Worm (Caenorhabditis elegans): ENCODE data around the gene srsx-26.

srsx-26 gene

DNA sequence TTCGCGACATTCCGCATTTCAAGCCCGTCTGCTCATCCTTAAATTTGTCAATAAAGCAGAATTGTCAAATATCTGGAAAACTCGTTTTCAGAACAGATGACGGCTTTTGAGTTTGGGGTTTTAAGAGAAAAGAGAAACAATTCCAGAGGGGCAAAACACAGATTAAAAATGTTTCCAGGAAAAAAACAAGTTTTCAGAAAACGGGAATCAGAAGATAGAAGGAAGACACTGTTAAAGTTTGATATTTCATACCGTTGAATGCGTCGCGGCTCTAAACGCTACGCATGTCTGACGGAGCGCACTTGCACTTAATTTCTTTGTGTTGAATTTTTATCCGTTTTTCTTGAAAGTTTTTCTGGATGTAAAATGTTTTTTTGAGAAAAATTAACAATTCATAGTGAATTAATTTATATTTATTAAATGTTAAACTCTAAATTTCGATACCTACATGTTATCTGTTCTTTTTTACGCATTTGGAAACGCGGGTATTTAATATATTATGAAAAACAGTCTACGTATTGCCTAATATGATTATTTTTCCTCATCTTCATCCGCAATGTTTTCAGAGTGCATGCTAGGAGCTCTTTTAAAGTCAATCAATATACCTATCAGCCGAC is 14.3 kb upstream of the srsx-26 start, which contains the start of the genes C08B6.18, wdr-20 and C08B6.8 (continued):
- TF ChIP-seq ces-1 (GFP tag; optimal IDR thresholded peaks at IDR 0.05) = no peak
- TF ChIP-seq zip-4 (GFP tag; optimal IDR thresholded peaks at IDR 0.05) = no peak
- no peak for TF ChIP-seq nhr-19 (GFP tag; conservative IDR thresholded peaks at IDR 0.05)
- TF ChIP-seq C04F5.9 (tag; optimal IDR thresholded peaks at IDR 0.05) = no peak
- no peak for TF ChIP-seq hlh-17 (GFP tag; optimal IDR thresholded peaks at IDR 0.05; ENCODE audit: borderline replicate concordance)
- TF ChIP-seq C34B4.2 (tag; optimal IDR thresholded peaks at IDR 0.05) = no peak
- TF ChIP-seq blmp-1 (tag; optimal IDR thresholded peaks at IDR 0.05) = peak; percentile 19
- no peak for TF ChIP-seq nhr-237 (tag; optimal IDR thresholded peaks at IDR 0.05)
- TF ChIP-seq ceh-8 (GFP tag; optimal IDR thresholded peaks at IDR 0.05) = no peak
- TF ChIP-seq efl-3 (GFP tag; optimal IDR thresholded peaks at IDR 0.05) = no peak
- TF ChIP-seq fos-1 (tag; optimal IDR thresholded peaks at IDR 0.05) = no peak
- peak; percentile 61 for TF ChIP-seq snpc-4 (tag; optimal IDR thresholded peaks at IDR 0.05)
- peak; percentile 42 for TF ChIP-seq skn-1 (tag; optimal IDR thresholded peaks at IDR 0.05)
- peak; percentile 46 to 69 for TF ChIP-seq lin-35 (GFP tag; optimal IDR thresholded peaks at IDR 0.05)
- TF ChIP-seq ets-5 (GFP tag; IDR thresholded peaks at IDR 0.05) = no peak
- no peak for TF ChIP-seq nhr-76 (tag; optimal IDR thresholded peaks at IDR 0.05)
- peak; percentile 3 for TF ChIP-seq nhr-71 (tag; optimal IDR thresholded peaks at IDR 0.05)
- no peak for TF ChIP-seq swsn-7 (tag; optimal IDR thresholded peaks at IDR 0.05)
- no peak for TF ChIP-seq ztf-11 (tag; optimal IDR thresholded peaks at IDR 0.05)
- peak in 1 of 6 experiments; percentile 8 for TF ChIP-seq elt-3 (tag; optimal IDR thresholded peaks at IDR 0.05)
- TF ChIP-seq pqm-1 (tag; optimal IDR thresholded peaks at IDR 0.05) = no peak
- TF ChIP-seq isw-1 (GFP tag; IDR thresholded peaks at IDR 0.05) = no peak
- no peak for TF ChIP-seq irx-1 (tag; optimal IDR thresholded peaks at IDR 0.05)
- peak; percentile 15 for TF ChIP-seq snu-23 (GFP tag; optimal IDR thresholded peaks at IDR 0.05)
- no peak for TF ChIP-seq lin-13 (GFP tag; optimal IDR thresholded peaks at IDR 0.05)
- TF ChIP-seq ceh-63 (GFP tag; optimal IDR thresholded peaks at IDR 0.05) = no peak
- no peak for TF ChIP-seq sup-37 (GFP tag; optimal IDR thresholded peaks at IDR 0.05)
- TF ChIP-seq egl-13 (tag; optimal IDR thresholded peaks at IDR 0.05) = no peak
- no peak for TF ChIP-seq nhr-12 (tag; optimal IDR thresholded peaks at IDR 0.05)
- no peak for TF ChIP-seq unc-30 (tag; optimal IDR thresholded peaks at IDR 0.05)
- TF ChIP-seq rnt-1 (tag; optimal IDR thresholded peaks at IDR 0.05) = no peak

ce11 chrV:10145653-10146052 is 2.8 kb upstream of the srsx-26 start, which contains the start of gene C51E3.9:
Gene C51E3.9 (plus strand): TSS chrV:10145953.
- TF ChIP-seq rnt-1 (tag; optimal IDR thresholded peaks at IDR 0.05) = peak; percentile 40
- TF ChIP-seq lin-14 (GFP tag; optimal IDR thresholded peaks at IDR 0.05) = peak; percentile 61
- no peak for TF ChIP-seq ets-5 (GFP tag; IDR thresholded peaks at IDR 0.05)
- TF ChIP-seq nhr-19 (GFP tag; conservative IDR thresholded peaks at IDR 0.05) = no peak
- no peak for TF ChIP-seq hpl-2 (GFP tag; optimal IDR thresholded peaks at IDR 0.05)
- peak; percentile 31 for TF ChIP-seq nhr-71 (tag; optimal IDR thresholded peaks at IDR 0.05)

DNA sequence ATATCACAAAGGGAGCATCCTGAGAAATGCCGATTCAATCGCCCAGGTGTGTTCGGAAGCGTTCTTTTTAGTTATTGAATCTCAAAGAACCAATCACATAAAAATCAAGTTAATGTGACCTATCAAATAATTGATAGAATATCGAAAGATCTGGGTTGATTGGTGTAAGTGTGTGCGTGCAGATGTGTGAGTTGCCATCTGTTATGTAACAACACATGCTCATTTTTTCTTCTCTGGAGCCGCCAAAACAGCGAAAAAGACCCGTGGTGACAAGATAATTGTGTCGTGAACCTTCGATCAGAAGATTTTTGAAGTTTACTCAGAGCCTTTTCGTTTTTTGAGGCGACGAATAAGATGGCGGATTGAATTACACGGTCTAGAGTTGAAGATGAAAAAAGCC is 1.7 kb upstream of the srsx-26 start:
- TF ChIP-seq pax-3 (tag; optimal IDR thresholded peaks at IDR 0.05) = no peak
- TF ChIP-seq ceh-8 (GFP tag; optimal IDR thresholded peaks at IDR 0.05) = no peak
- TF ChIP-seq nhr-71 (tag; optimal IDR thresholded peaks at IDR 0.05) = peak; percentile 71
- peak in 1 of 2 experiments; percentile 42 for TF ChIP-seq lsy-2 (tag; optimal IDR thresholded peaks at IDR 0.05)
- no peak for TF ChIP-seq irx-1 (tag; optimal IDR thresholded peaks at IDR 0.05)
- TF ChIP-seq isw-1 (GFP tag; IDR thresholded peaks at IDR 0.05) = no peak
- no peak for TF ChIP-seq lin-15B (tag; optimal IDR thresholded peaks at IDR 0.05)
- TF ChIP-seq ztf-11 (tag; optimal IDR thresholded peaks at IDR 0.05) = no peak
- TF ChIP-seq nhr-237 (tag; optimal IDR thresholded peaks at IDR 0.05) = no peak
- TF ChIP-seq unc-98 (GFP tag; IDR thresholded peaks at IDR 0.05) = no peak
- TF ChIP-seq unc-130 (tag; optimal IDR thresholded peaks at IDR 0.05) = peak; percentile 38
- no peak for TF ChIP-seq sup-37 (GFP tag; optimal IDR thresholded peaks at IDR 0.05)
- peak; percentile 31; the same call in 1 of the 2 replicates for TF ChIP-seq nhr-19 (GFP tag; conservative IDR thresholded peaks at IDR 0.05)
- TF ChIP-seq alr-1 (tag; optimal IDR thresholded peaks at IDR 0.05; ENCODE audit: borderline replicate concordance) = no peak
- TF ChIP-seq grh-1 (GFP tag; IDR thresholded peaks at IDR 0.05) = no peak
- TF ChIP-seq ztf-4 (tag; optimal IDR thresholded peaks at IDR 0.05) = peak; percentile 15
- TF ChIP-seq sox-4 (tag; optimal IDR thresholded peaks at IDR 0.05) = no peak
- TF ChIP-seq dsc-1 (tag; optimal IDR thresholded peaks at IDR 0.05) = no peak
- no peak for TF ChIP-seq elt-3 (tag; optimal IDR thresholded peaks at IDR 0.05)
- TF ChIP-seq tbx-2 (tag; optimal IDR thresholded peaks at IDR 0.05) = no peak
- no peak for TF ChIP-seq Y116A8C.19 (tag; optimal IDR thresholded peaks at IDR 0.05; ENCODE audit: borderline replicate concordance)
- no peak for TF ChIP-seq blmp-1 (tag; optimal IDR thresholded peaks at IDR 0.05)
- peak; percentile 64 for TF ChIP-seq lin-14 (GFP tag; optimal IDR thresholded peaks at IDR 0.05)
- no peak for TF ChIP-seq sptf-1 (tag; optimal IDR thresholded peaks at IDR 0.05)
- TF ChIP-seq lin-13 (GFP tag; optimal IDR thresholded peaks at IDR 0.05) = no peak
- peak; percentile 9 for TF ChIP-seq snu-23 (GFP tag; optimal IDR thresholded peaks at IDR 0.05)
- TF ChIP-seq ets-5 (GFP tag; IDR thresholded peaks at IDR 0.05) = no peak
- no peak for TF ChIP-seq lin-39 (tag; optimal IDR thresholded peaks at IDR 0.05)
